Worm (Caenorhabditis elegans) whole organism, L4 larva: ENCODE results near the gene add-2.
A peak's percentile ranks its signal among the peaks of the same experiment; 100 is the strongest.

Source experiments
- F37D6.2 ChIP-seq: sonication (generic microtip); optimal IDR thresholded peaks from 2 replicates; lab custom pipeline; 2016; ENCODE audit warnings: mild to moderate bottlenecking, missing genetic modification characterization, missing compliant biosample characterization
- F44E2.7 ChIP-seq: fragments of 200-800 bp; sonication (Bioruptor generic); IDR thresholded peaks from 2 replicates; pipeline ENCODE4 v2.1.2; 2022; ENCODE audit warnings: missing genetic modification characterization, missing compliant biosample characterization
- F49E8.2 ChIP-seq: sonication (generic microtip); optimal IDR thresholded peaks from 2 replicates; lab custom pipeline; 2016; ENCODE audit warnings: missing compliant biosample characterization, mild to moderate bottlenecking, missing genetic modification characterization, borderline replicate concordance
- R02D3.7 ChIP-seq: fragments of 150-350 bp; sonication (generic microtip); optimal IDR thresholded peaks from 3 replicates; lab custom pipeline; 2014; ENCODE audit warnings: missing biosample characterization, missing genetic modification characterization
- T20F7.1 ChIP-seq: fragments of 200-800 bp; sonication (Bioruptor generic); optimal IDR thresholded peaks from 2 replicates; lab custom pipeline; 2018; ENCODE audit warnings: mild to moderate bottlenecking, missing genetic modification characterization, missing compliant biosample characterization
- T26A8.4 ChIP-seq: fragments of 200-800 bp; sonication (Bioruptor generic); IDR thresholded peaks from 2 replicates; pipeline ENCODE4 v1.3.6; 2022; ENCODE audit warnings: missing genetic modification characterization, missing compliant biosample characterization
- Y5F2A.4 ChIP-seq: fragments of 200-800 bp; sonication (Bioruptor generic); optimal IDR thresholded peaks from 2 replicates; lab custom pipeline; 2018; ENCODE audit warnings: mild to moderate bottlenecking, missing genetic modification characterization, missing compliant biosample characterization
- ZK546.5 ChIP-seq, 2 experiments: sonication (generic microtip); optimal IDR thresholded peaks; 2 replicates each; lab custom pipeline; 2017; ENCODE audit warnings: missing biosample characterization in 2 of 2, missing genetic modification characterization in 2 of 2
- aha-1 ChIP-seq: fragments of 150-350 bp; peaks from one replicate; lab custom pipeline; 2014; ENCODE audit warnings: missing biosample characterization, missing genetic modification characterization
- aly-2 ChIP-seq: sonication (generic microtip); optimal IDR thresholded peaks from 2 replicates; lab custom pipeline; 2018; ENCODE audit warnings: missing biosample characterization, missing genetic modification characterization
- ama-1 ChIP-seq: fragments of 150-350 bp; optimal IDR thresholded peaks from 2 replicates; lab custom pipeline; 2014; ENCODE audit warnings: inconsistent platforms, mixed read lengths
- ceh-82 ChIP-seq: sonication (generic microtip); optimal IDR thresholded peaks from 2 replicates; lab custom pipeline; 2017; ENCODE audit warnings: missing biosample characterization, missing genetic modification characterization
- ces-1 ChIP-seq: fragments of 150-350 bp; sonication (generic microtip); optimal IDR thresholded peaks from 4 replicates; lab custom pipeline; 2014; ENCODE audit warnings: missing biosample characterization, missing genetic modification reagents, missing genetic modification characterization
- ctbp-1 ChIP-seq: fragments of 200-800 bp; sonication (Bioruptor generic); IDR thresholded peaks from 2 replicates; pipeline ENCODE4 v1.3.6; 2022; ENCODE audit warnings: missing genetic modification reagents, missing genetic modification characterization, missing compliant biosample characterization
- daf-16 ChIP-seq, 3 experiments: sonication (generic microtip); optimal IDR thresholded peaks; 2 replicates each; lab custom pipeline; 2016 to 2017; ENCODE audit warnings: missing genetic modification characterization in 3 of 3, missing genetic modification reagents in 3 of 3, mild to moderate bottlenecking in 2 of 3, missing compliant biosample characterization in 2 of 3, missing biosample characterization in 1 of 3, moderate library complexity in 1 of 3
- dmd-6 ChIP-seq: fragments of 200-800 bp; sonication (Bioruptor generic); IDR thresholded peaks from 2 replicates; pipeline ENCODE4 v1.3.6; 2022; ENCODE audit warnings: missing genetic modification reagents, missing genetic modification characterization, missing compliant biosample characterization
- dmd-8 ChIP-seq: fragments of 200-800 bp; sonication (Bioruptor generic); IDR thresholded peaks from 2 replicates; pipeline ENCODE4 v1.3.6; 2022; ENCODE audit warnings: missing genetic modification characterization, missing compliant biosample characterization
- dve-1 ChIP-seq: sonication (generic microtip); optimal IDR thresholded peaks from 2 replicates; lab custom pipeline; 2017; ENCODE audit warnings: antibody characterized with exemption, mild to moderate bottlenecking, missing genetic modification characterization, missing compliant biosample characterization; ENCODE audit not compliant: insufficient read depth
- egl-43 ChIP-seq: fragments of 200-800 bp; sonication (Bioruptor generic); IDR thresholded peaks from 2 replicates; pipeline ENCODE4 v1.3.6; 2022; ENCODE audit warnings: missing genetic modification reagents, missing genetic modification characterization, missing compliant biosample characterization
- fkh-10 ChIP-seq: fragments of 150-350 bp; optimal IDR thresholded peaks from 2 replicates; lab custom pipeline; 2014; ENCODE audit warnings: missing biosample characterization, missing genetic modification reagents, missing genetic modification characterization
- hlh-11 ChIP-seq: fragments of 200-800 bp; sonication (Bioruptor generic); optimal IDR thresholded peaks from 2 replicates; lab custom pipeline; 2018; ENCODE audit warnings: mild to moderate bottlenecking, missing genetic modification characterization, missing compliant biosample characterization
- hlh-30 ChIP-seq: sonication (generic microtip); optimal IDR thresholded peaks from 2 replicates; lab custom pipeline; 2017; ENCODE audit warnings: antibody characterized with exemption, mild to moderate bottlenecking, missing genetic modification characterization, missing compliant biosample characterization; ENCODE audit not compliant: insufficient read depth
- lin-1 ChIP-seq: fragments of 200-800 bp; sonication (Bioruptor generic); IDR thresholded peaks from 2 replicates; pipeline ENCODE4 v1.3.6; 2022; ENCODE audit warnings: missing genetic modification reagents, missing genetic modification characterization, missing compliant biosample characterization
- lin-13 ChIP-seq: fragments of 150-350 bp; optimal IDR thresholded peaks from 2 replicates; lab custom pipeline; 2014; ENCODE audit warnings: missing biosample characterization, missing genetic modification reagents, missing genetic modification characterization
- lin-15B ChIP-seq: fragments of 150-350 bp; sonication (generic microtip); optimal IDR thresholded peaks from 3 replicates; lab custom pipeline; 2014; ENCODE audit warnings: missing biosample characterization, missing genetic modification characterization
- lin-29 ChIP-seq: fragments of 200-800 bp; sonication (Bioruptor generic); IDR thresholded peaks from 2 replicates; pipeline ENCODE4 v1.3.6; 2022; ENCODE audit warnings: missing genetic modification reagents, missing genetic modification characterization, missing compliant biosample characterization
- lin-38 ChIP-seq: fragments of 200-800 bp; sonication (Bioruptor generic); IDR thresholded peaks from 2 replicates; pipeline ENCODE4 v1.3.6; 2022; ENCODE audit warnings: missing genetic modification reagents, missing genetic modification characterization, missing compliant biosample characterization
- lir-3 ChIP-seq: sonication (generic microtip); optimal IDR thresholded peaks from 2 replicates; lab custom pipeline; 2016; ENCODE audit warnings: mild to moderate bottlenecking, missing genetic modification characterization, missing compliant biosample characterization
- lsy-2 ChIP-seq, 2 experiments: fragments of 150-350 bp in 1 of 2; sonication (generic microtip) in 1 of 2; optimal IDR thresholded peaks; 2 replicates each; lab custom pipeline; 2014 to 2017; ENCODE audit warnings: missing biosample characterization in 2 of 2, missing genetic modification characterization in 2 of 2
- madf-5 ChIP-seq, 2 experiments: fragments of 200-800 bp; sonication (Bioruptor generic); IDR thresholded peaks; 2 replicates each; pipeline ENCODE4 v1.3.6; 2022; ENCODE audit warnings: missing compliant biosample characterization in 2 of 2, missing genetic modification characterization in 2 of 2
- mdl-1 ChIP-seq, 2 experiments: fragments of 150-350 bp in 1 of 2; sonication (generic microtip) in 1 of 2; optimal IDR thresholded peaks; 2 replicates each; lab custom pipeline; 2014 to 2017; ENCODE audit warnings: missing biosample characterization in 2 of 2, missing genetic modification characterization in 2 of 2
- mdt-29 ChIP-seq: fragments of 200-800 bp; sonication (Bioruptor generic); IDR thresholded peaks from 2 replicates; pipeline ENCODE4 v1.3.6; 2022; ENCODE audit warnings: missing genetic modification reagents, missing genetic modification characterization, missing compliant biosample characterization
- mep-1 ChIP-seq: fragments of 150-350 bp; sonication (generic microtip); optimal IDR thresholded peaks from 3 replicates; lab custom pipeline; 2014; ENCODE audit warnings: missing biosample characterization, missing genetic modification characterization
- mxl-3 ChIP-seq: fragments of 200-800 bp; sonication (Bioruptor generic); optimal IDR thresholded peaks from 2 replicates; lab custom pipeline; 2018; ENCODE audit warnings: mild to moderate bottlenecking, missing genetic modification characterization, missing compliant biosample characterization
- nhr-102 ChIP-seq: sonication (generic microtip); optimal IDR thresholded peaks from 2 replicates; lab custom pipeline; 2016; ENCODE audit warnings: mild to moderate bottlenecking, missing genetic modification characterization, moderate library complexity, missing compliant biosample characterization
- nhr-11 ChIP-seq: fragments of 150-350 bp; optimal IDR thresholded peaks from 2 replicates; lab custom pipeline; 2014; ENCODE audit warnings: missing biosample characterization, missing genetic modification characterization
- nhr-25 ChIP-seq: sonication (generic microtip); optimal IDR thresholded peaks from 2 replicates; lab custom pipeline; 2017; ENCODE audit warnings: missing genetic modification characterization, mild to moderate bottlenecking, missing compliant biosample characterization, antibody characterized with exemption, moderate library complexity, borderline replicate concordance; ENCODE audit not compliant: insufficient read depth
- nhr-28 ChIP-seq: fragments of 150-350 bp; optimal IDR thresholded peaks from 2 replicates; lab custom pipeline; 2014; ENCODE audit warnings: missing biosample characterization, missing genetic modification characterization
- nhr-41 ChIP-seq: fragments of 200-800 bp; sonication (Bioruptor generic); IDR thresholded peaks from 2 replicates; pipeline ENCODE4 v1.3.6; 2022; ENCODE audit warnings: missing genetic modification reagents, missing genetic modification characterization, missing compliant biosample characterization
- nhr-6 ChIP-seq: fragments of 150-350 bp; optimal IDR thresholded peaks from 2 replicates; lab custom pipeline; 2014; ENCODE audit warnings: missing biosample characterization, missing genetic modification characterization
- nhr-77 ChIP-seq: fragments of 150-350 bp; optimal IDR thresholded peaks from 2 replicates; lab custom pipeline; 2014; ENCODE audit warnings: missing biosample characterization, missing genetic modification characterization
- pqm-1 ChIP-seq: sonication (generic microtip); optimal IDR thresholded peaks from 2 replicates; lab custom pipeline; 2017; ENCODE audit warnings: missing biosample characterization, missing genetic modification characterization
- rbr-2 ChIP-seq: sonication (generic microtip); optimal IDR thresholded peaks from 2 replicates; lab custom pipeline; 2016; ENCODE audit warnings: missing genotype, missing genetic modification characterization, missing compliant biosample characterization
- sdz-12 ChIP-seq: fragments of 200-800 bp; sonication (Bioruptor generic); optimal IDR thresholded peaks from 2 replicates; lab custom pipeline; 2018; ENCODE audit warnings: mild to moderate bottlenecking, missing genetic modification characterization, missing compliant biosample characterization
- snpc-4 ChIP-seq: fragments of 150-350 bp; optimal IDR thresholded peaks from 2 replicates; lab custom pipeline; 2014; ENCODE audit warnings: missing biosample characterization, missing genetic modification characterization
- unc-130 ChIP-seq: sonication (generic microtip); optimal IDR thresholded peaks from 2 replicates; lab custom pipeline; 2016; ENCODE audit warnings: missing genetic modification reagents, missing genetic modification characterization, missing compliant biosample characterization
- unc-39 ChIP-seq: sonication (generic microtip); optimal IDR thresholded peaks from 2 replicates; lab custom pipeline; 2017; ENCODE audit warnings: missing biosample characterization, missing genetic modification characterization
- vab-7 ChIP-seq: fragments of 200-800 bp; sonication (Bioruptor generic); IDR thresholded peaks from 2 replicates; pipeline ENCODE4 v1.3.6; 2022; ENCODE audit warnings: missing genetic modification reagents, missing genetic modification characterization, missing compliant biosample characterization
- zag-1 ChIP-seq: fragments of 150-350 bp; optimal IDR thresholded peaks from 2 replicates; lab custom pipeline; 2014; ENCODE audit warnings: missing biosample characterization, missing genetic modification characterization
- zfp-2 ChIP-seq: sonication (generic microtip); optimal IDR thresholded peaks from 2 replicates; lab custom pipeline; 2016; ENCODE audit warnings: mild to moderate bottlenecking, missing genetic modification characterization, missing compliant biosample characterization
- zip-11 ChIP-seq: fragments of 200-800 bp; sonication (Bioruptor generic); IDR thresholded peaks from 2 replicates; pipeline ENCODE4 v1.3.6; 2022; ENCODE audit warnings: missing genetic modification characterization, missing compliant biosample characterization
- ztf-11 ChIP-seq: fragments of 150-350 bp; optimal IDR thresholded peaks from 2 replicates; lab custom pipeline; 2014; ENCODE audit warnings: missing biosample characterization, missing genetic modification characterization

add-2 gene

DNA sequence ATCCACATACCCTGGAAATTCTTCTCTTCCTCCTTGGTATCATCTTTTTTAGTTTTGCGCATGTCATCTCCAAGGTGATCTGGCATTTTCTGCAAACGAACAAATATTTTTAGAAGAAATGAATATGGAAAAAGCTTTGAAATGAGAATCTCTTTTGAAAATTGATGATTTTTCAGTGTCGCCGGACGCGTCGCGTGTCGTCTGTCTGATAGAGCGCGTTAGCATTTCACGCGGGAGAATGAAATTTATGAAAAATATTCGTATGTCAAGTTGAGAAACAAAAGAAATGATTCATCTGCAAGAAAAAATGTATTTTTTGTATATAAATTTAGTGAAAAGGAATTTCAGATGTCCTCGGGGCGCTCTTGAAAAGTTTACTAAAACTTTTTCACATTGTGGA, 30.9 kb downstream of the add-2 start, which contains the start of gene rpt-1:
rpt-1 (minus strand) TSS at position 89 of the 400 bp plus-strand sequence.
- TF ChIP-seq rbr-2 (tag; lab: Kevin White, UChicago) (peak; percentile 39), nhr-102 (tag; lab: Kevin White, UChicago) (peak; percentile 18), aha-1 (tag; lab: Kevin White, UChicago) (peak; percentile 90), daf-16 (GFP tag; optimal IDR thresholded peaks at IDR 0.05; lab: Kevin White, UChicago) (no peak), daf-16 (tag; optimal IDR thresholded peaks at IDR 0.05; lab: Kevin White, UChicago) (peak; percentile 11), ctbp-1 (GFP tag; lab: Robert Waterston, UW) (no peak), hlh-11 (tag; lab: Kevin White, UChicago) (peak; percentile 19), unc-39 (tag; lab: Kevin White, UChicago) (no peak), ces-1 (GFP tag; lab: Kevin White, UChicago) (no peak), snpc-4 (tag; lab: Kevin White, UChicago) (peak; percentile 60), nhr-6 (tag; lab: Kevin White, UChicago) (peak; percentile 99), dve-1 (peak; percentile 43), nhr-25 (tag; lab: Kevin White, UChicago) (no peak), mdt-29 (GFP tag; lab: Robert Waterston, UW) (no peak), T26A8.4 (GFP tag; lab: Robert Waterston, UW) (no peak), unc-130 (GFP tag; lab: Kevin White, UChicago) (peak; percentile 5), F37D6.2 (tag; lab: Kevin White, UChicago) (no peak), mxl-3 (GFP tag; lab: Kevin White, UChicago) (no peak), Y5F2A.4 (no peak), fkh-10 (GFP tag; lab: Kevin White, UChicago) (no peak), vab-7 (GFP tag; lab: Robert Waterston, UW) (no peak), hlh-30 (tag; lab: Kevin White, UChicago) (peak; percentile 82), madf-5 (GFP tag; IDR thresholded peaks at IDR 0.05; lab: Robert Waterston, UW) (no peak), mep-1 (tag; lab: Kevin White, UChicago) (peak; percentile 40), ZK546.5 (tag; optimal IDR thresholded peaks at IDR 0.05; lab: Kevin White, UChicago) (no peak), R02D3.7 (no peak), pqm-1 (tag; lab: Kevin White, UChicago) (no peak), zag-1 (tag; lab: Kevin White, UChicago) (no peak), lin-29 (GFP tag; lab: Robert Waterston, UW) (no peak), lsy-2 (tag; optimal IDR thresholded peaks at IDR 0.05; lab: Kevin White, UChicago) (peak in 1 of 2 experiments; percentile 80), lin-38 (GFP tag; lab: Robert Waterston, UW) (peak; percentile 89), lin-13 (GFP tag; lab: Kevin White, UChicago) (peak; percentile 57), lir-3 (tag; lab: Kevin White, UChicago) (no peak), dmd-6 (no peak), nhr-11 (tag; lab: Kevin White, UChicago) (peak; percentile 13), nhr-77 (tag; lab: Kevin White, UChicago) (no peak), lin-1 (GFP tag; lab: Robert Waterston, UW) (no peak), F49E8.2 (no peak), dmd-8 (no peak), zip-11 (no peak), nhr-28 (tag; lab: Kevin White, UChicago) (peak; percentile 14), aly-2 (tag; lab: Kevin White, UChicago) (no peak), sdz-12 (GFP tag; lab: Kevin White, UChicago) (no peak), ama-1 (lab: Kevin White, UChicago) (no peak), nhr-41 (GFP tag; lab: Robert Waterston, UW) (no peak), zfp-2 (no peak), F44E2.7 (GFP tag; lab: Robert Waterston, UW) (no peak), mdl-1 (tag; optimal IDR thresholded peaks at IDR 0.05; lab: Kevin White, UChicago) (no peak), egl-43 (GFP tag; lab: Robert Waterston, UW) (no peak), ceh-82 (tag; lab: Kevin White, UChicago) (no peak), ztf-11 (tag; lab: Kevin White, UChicago) (no peak), T20F7.1 (GFP tag; lab: Kevin White, UChicago) (peak; percentile 3), lin-15B (tag; lab: Kevin White, UChicago) (no peak)
